Fruit fly (Drosophila melanogaster): ENCODE results near the gene Cdlc2.

Cdlc2 gene

dm6 chr2L:1316422-1316821 lies 27.8 kb upstream of the Cdlc2 start:
- no peak for TF ChIP-seq Hr78 (GFP tag; optimal IDR thresholded peaks at IDR 0.05)
- TF ChIP-seq foxo (GFP tag; optimal IDR thresholded peaks at IDR 0.05) = peak in 1 of 2 experiments; percentile 7

dm6 chr2L:1328861-1329260 lies 15.3 kb upstream of the Cdlc2 start, which contains the start of gene a5:
TSS of gene a5 (plus strand) at chr2L:1329161.
- TF ChIP-seq OdsH (GFP tag; optimal IDR thresholded peaks at IDR 0.05) = no peak

dm6 chr2L:1333828-1334227 lies 10.4 kb upstream of the Cdlc2 start, which contains the start of gene CG5440:
TSS of gene CG5440 (plus strand) at chr2L:1334128.
- TF ChIP-seq N (GFP tag; optimal IDR thresholded peaks at IDR 0.05) = no peak
- TF ChIP-seq ey (GFP tag; optimal IDR thresholded peaks at IDR 0.05) = no peak
- no peak for TF ChIP-seq OdsH (GFP tag; optimal IDR thresholded peaks at IDR 0.05)
- TF ChIP-seq rgr (GFP tag; optimal IDR thresholded peaks at IDR 0.05) = no peak
- no peak for TF ChIP-seq sv (GFP tag; optimal IDR thresholded peaks at IDR 0.05)
- no peak for TF ChIP-seq Jra (GFP tag; optimal IDR thresholded peaks at IDR 0.05)
- TF ChIP-seq CG9705 (GFP tag; optimal IDR thresholded peaks at IDR 0.05) = no peak
- TF ChIP-seq pan (optimal IDR thresholded peaks at IDR 0.05) = no peak
- no peak for TF ChIP-seq Hr78 (GFP tag; optimal IDR thresholded peaks at IDR 0.05)
- no peak for TF ChIP-seq Myc (optimal IDR thresholded peaks at IDR 0.05)
- TF ChIP-seq fru (GFP tag; optimal IDR thresholded peaks at IDR 0.05) = no peak
- no peak for TF ChIP-seq woc (GFP tag; optimal IDR thresholded peaks at IDR 0.05)
- TF ChIP-seq Dfd (GFP tag; optimal IDR thresholded peaks at IDR 0.05) = no peak
- no peak for TF ChIP-seq Hnf4 (GFP tag; optimal IDR thresholded peaks at IDR 0.05)

dm6 chr2L:1341995-1342394 lies 2.2 kb upstream of the Cdlc2 start, which contains the start of gene CG33923:
TSS of gene CG33923 (minus strand) at chr2L:1342095.
- TF ChIP-seq Myc (optimal IDR thresholded peaks at IDR 0.05) = no peak

dm6 chr2L:1346034-1346433 lies 1.8 kb downstream of the Cdlc2 start:
- TF ChIP-seq Dfd (GFP tag; optimal IDR thresholded peaks at IDR 0.05) = no peak
- no peak for TF ChIP-seq usp (GFP tag; optimal IDR thresholded peaks at IDR 0.05)
- TF ChIP-seq fru (GFP tag; optimal IDR thresholded peaks at IDR 0.05) = no peak
- no peak for TF ChIP-seq sage (GFP tag; optimal IDR thresholded peaks at IDR 0.05)
- TF ChIP-seq Rel (GFP tag; optimal IDR thresholded peaks at IDR 0.05) = no peak
- TF ChIP-seq Rel (tag; optimal IDR thresholded peaks at IDR 0.05) = no peak
- TF ChIP-seq Sp1 (GFP tag; optimal IDR thresholded peaks at IDR 0.05) = no peak
- no peak for TF ChIP-seq dmrt93B (GFP tag; optimal IDR thresholded peaks at IDR 0.05)
- no peak for TF ChIP-seq brk (GFP tag; optimal IDR thresholded peaks at IDR 0.05)

dm6 chr2L:1352768-1353167 lies 8.6 kb downstream of the Cdlc2 start, which contains the start of gene CG5556:
TSS of gene CG5556 (minus strand) at chr2L:1352868.
- no peak for TF ChIP-seq GATAd (GFP tag; optimal IDR thresholded peaks at IDR 0.05)
- no peak for TF ChIP-seq Myc (optimal IDR thresholded peaks at IDR 0.05)
- TF ChIP-seq h (GFP tag; optimal IDR thresholded peaks at IDR 0.05) = no peak
- no peak for TF ChIP-seq CG32264 (GFP tag; optimal IDR thresholded peaks at IDR 0.05)
- no peak for TF ChIP-seq CG9705 (GFP tag; optimal IDR thresholded peaks at IDR 0.05)

dm6 chr2L:1354009-1354408 lies 9.8 kb downstream of the Cdlc2 start, which contains the start of gene CG5561:
TSS of gene CG5561 (minus strand) at chr2L:1354109.
- no peak for TF ChIP-seq ey (GFP tag; optimal IDR thresholded peaks at IDR 0.05)
- no peak for TF ChIP-seq Hr83 (GFP tag; optimal IDR thresholded peaks at IDR 0.05; ENCODE audit: poor library complexity, severe bottlenecking)
- TF ChIP-seq usp (GFP tag; optimal IDR thresholded peaks at IDR 0.05) = no peak
- TF ChIP-seq CG9705 (GFP tag; optimal IDR thresholded peaks at IDR 0.05) = no peak
- TF ChIP-seq Rel (GFP tag; optimal IDR thresholded peaks at IDR 0.05) = no peak
- TF ChIP-seq Rel (tag; optimal IDR thresholded peaks at IDR 0.05) = no peak
- no peak for TF ChIP-seq fru (GFP tag; optimal IDR thresholded peaks at IDR 0.05)
- no peak for TF ChIP-seq sv (GFP tag; optimal IDR thresholded peaks at IDR 0.05)
- TF ChIP-seq h (GFP tag; optimal IDR thresholded peaks at IDR 0.05) = no peak
- no peak for TF ChIP-seq br (GFP tag; optimal IDR thresholded peaks at IDR 0.05)
- no peak for TF ChIP-seq OdsH (GFP tag; optimal IDR thresholded peaks at IDR 0.05)

dm6 chr2L:1354819-1355218 lies 10.6 kb downstream of the Cdlc2 start, which contains the start of gene CG31924:
TSS of gene CG31924 (minus strand) at chr2L:1354919.
- TF ChIP-seq sage (GFP tag; optimal IDR thresholded peaks at IDR 0.05) (no peak), brk (GFP tag; optimal IDR thresholded peaks at IDR 0.05) (no peak), pan (optimal IDR thresholded peaks at IDR 0.05) (no peak), Hr83 (GFP tag; optimal IDR thresholded peaks at IDR 0.05; ENCODE audit: poor library complexity, severe bottlenecking) (no peak), Dfd (GFP tag; optimal IDR thresholded peaks at IDR 0.05) (no peak), Myc (optimal IDR thresholded peaks at IDR 0.05) (no peak), Hr78 (GFP tag; optimal IDR thresholded peaks at IDR 0.05) (no peak), HLH106 (tag; optimal IDR thresholded peaks at IDR 0.05) (no peak), psq (GFP tag; optimal IDR thresholded peaks at IDR 0.05) (no peak), rgr (GFP tag; optimal IDR thresholded peaks at IDR 0.05) (no peak), lola (GFP tag; optimal IDR thresholded peaks at IDR 0.05) (no peak), Hnf4 (GFP tag; optimal IDR thresholded peaks at IDR 0.05) (no peak), jim (GFP tag; optimal IDR thresholded peaks at IDR 0.05) (no peak)
